Worm (Caenorhabditis elegans): Measurements from ENCODE around the gene lipl-7.

- TF ChIP-seq nhr-11 (tag; optimal IDR thresholded peaks at IDR 0.05) (no peak), sox-4 (tag; optimal IDR thresholded peaks at IDR 0.05) (no peak), nfya-1 (tag; optimal IDR thresholded peaks at IDR 0.05) (peak; percentile 84), pqm-1 (tag; optimal IDR thresholded peaks at IDR 0.05) (no peak), rnt-1 (tag; optimal IDR thresholded peaks at IDR 0.05) (peak; percentile 14), ceh-9 (tag; optimal IDR thresholded peaks at IDR 0.05) (no peak), K02D7.2 (tag; optimal IDR thresholded peaks at IDR 0.05) (no peak), hlh-30 (tag; optimal IDR thresholded peaks at IDR 0.05; ENCODE audit: insufficient read depth) (no peak), ceh-45 (GFP tag; IDR thresholded peaks at IDR 0.05) (no peak), hlh-6 (tag; optimal IDR thresholded peaks at IDR 0.05) (no peak)
Measured at ce11 chrIV:10284194-10284910, 42.7 kb upstream of the lipl-7 start, which contains the start of gene rad-51.
